Worm (Caenorhabditis elegans): ENCODE data around the gene F25B3.5.

ce11 chrV:9526470-9526869 lies 43.6 kb downstream of the F25B3.5 start, which contains the start of gene C50F4.1:
- no peak for TF ChIP-seq M03D4.4 (tag; optimal IDR thresholded peaks at IDR 0.05)
- TF ChIP-seq zip-8 (tag; optimal IDR thresholded peaks at IDR 0.05) = no peak
- no peak for TF ChIP-seq lin-13 (tag; optimal IDR thresholded peaks at IDR 0.05)
- no peak for TF ChIP-seq lsy-2 (tag; optimal IDR thresholded peaks at IDR 0.05)
- no peak for TF ChIP-seq mep-1 (tag; optimal IDR thresholded peaks at IDR 0.05)
- TF ChIP-seq nhr-12 (tag; optimal IDR thresholded peaks at IDR 0.05) = no peak
- no peak for TF ChIP-seq unc-39 (tag; optimal IDR thresholded peaks at IDR 0.05)
